Fruit fly (Drosophila melanogaster): ENCODE data around the gene Lkb1.

Lkb1 gene

dm6 chr3R:13686371-13687211 is 10.2 kb downstream of the Lkb1 start, which contains the start of gene omd (continued):
- TF ChIP-seq nerfin-2 (GFP tag; IDR thresholded peaks at IDR 0.05; ENCODE audit: partially characterized antibody) (no peak), jing (GFP tag; optimal IDR thresholded peaks at IDR 0.05) (no peak), sisA (GFP tag; IDR thresholded peaks at IDR 0.05) (no peak), Lhr (GFP tag; optimal IDR thresholded peaks at IDR 0.05) (no peak), Blimp-1 (GFP tag; optimal IDR thresholded peaks at IDR 0.05) (no peak), CG17612 (GFP tag; IDR thresholded peaks at IDR 0.05) (peak; percentile 45; the same call in 1 of the 2 replicates), aop (GFP tag; IDR thresholded peaks at IDR 0.05) (no peak), kah (GFP tag; optimal IDR thresholded peaks at IDR 0.05) (no peak), HLH54F (GFP tag; optimal IDR thresholded peaks at IDR 0.05) (peak; percentile 41), CG2678 (tag; optimal IDR thresholded peaks at IDR 0.05) (no peak), CG9727 (GFP tag; optimal IDR thresholded peaks at IDR 0.05) (peak; percentile 76), da (GFP tag; optimal IDR thresholded peaks at IDR 0.05) (no peak), h (optimal IDR thresholded peaks at IDR 0.05) (no peak), CG7786 (GFP tag; optimal IDR thresholded peaks at IDR 0.05) (peak; percentile 47), CG1603 (tag; optimal IDR thresholded peaks at IDR 0.05) (no peak), slp2 (GFP tag; optimal IDR thresholded peaks at IDR 0.05) (no peak), Ada2b (GFP tag; IDR thresholded peaks at IDR 0.05) (peak; percentile 27; the same call in 1 of the 2 replicates), CG14710 (tag; optimal IDR thresholded peaks at IDR 0.05) (peak; percentile 50), CG32772 (GFP tag; IDR thresholded peaks at IDR 0.05) (peak; percentile 21; the same call in 1 of the 2 replicates), CG15011 (GFP tag; optimal IDR thresholded peaks at IDR 0.05) (peak; percentile 70), psq (GFP tag; optimal IDR thresholded peaks at IDR 0.05) (peak; percentile 61), Dip3 (GFP tag; optimal IDR thresholded peaks at IDR 0.05) (no peak), Poxn (GFP tag; IDR thresholded peaks at IDR 0.05) (peak; percentile 19; the same call in 1 of the 2 replicates), fd102C (GFP tag; optimal IDR thresholded peaks at IDR 0.05) (peak; percentile 41), toy (GFP tag; IDR thresholded peaks at IDR 0.05) (no peak), lmd (GFP tag; IDR thresholded peaks at IDR 0.05) (peak; percentile 26; the same call in 1 of the 2 replicates), Bgb (GFP tag; IDR thresholded peaks at IDR 0.05; ENCODE audit: partially characterized antibody) (0 out of 2 replicates have a peak, but pooled peaks have one; percentile 15), CG9876 (GFP tag; optimal IDR thresholded peaks at IDR 0.05) (peak; percentile 43), CG8944 (GFP tag; optimal IDR thresholded peaks at IDR 0.05) (peak; percentile 69), CG9797 (GFP tag; optimal IDR thresholded peaks at IDR 0.05) (no peak), GATAe (GFP tag; conservative IDR thresholded peaks at IDR 0.05) (no peak), nmo (GFP tag; optimal IDR thresholded peaks at IDR 0.05) (peak; percentile 8), croc (GFP tag; conservative IDR thresholded peaks at IDR 0.05) (peak; percentile 29; the same call in 2 of the 3 replicates), Fer2 (tag; optimal IDR thresholded peaks at IDR 0.05) (no peak), exex (tag; optimal IDR thresholded peaks at IDR 0.05) (peak; percentile 80), CG6765 (GFP tag; optimal IDR thresholded peaks at IDR 0.05) (peak; percentile 64), CG1832 (GFP tag; optimal IDR thresholded peaks at IDR 0.05) (no peak), Rfx (GFP tag; IDR thresholded peaks at IDR 0.05) (peak; percentile 72), bowl (GFP tag; IDR thresholded peaks at IDR 0.05) (no peak), fd96Cb (tag; optimal IDR thresholded peaks at IDR 0.05) (no peak), tap (tag; optimal IDR thresholded peaks at IDR 0.05) (no peak), al (GFP tag; IDR thresholded peaks at IDR 0.05) (peak; percentile 26; the same call in 1 of the 2 replicates), Hmr (GFP tag; optimal IDR thresholded peaks at IDR 0.05) (peak; percentile 83), CG10959 (GFP tag; IDR thresholded peaks at IDR 0.05) (peak; percentile 56; the same call in 1 of the 2 replicates), hbn (GFP tag; IDR thresholded peaks at IDR 0.05; ENCODE audit: partially characterized antibody) (no peak), CG2129 (GFP tag; IDR thresholded peaks at IDR 0.05; ENCODE audit: partially characterized antibody) (no peak), Doc3 (GFP tag; IDR thresholded peaks at IDR 0.05; ENCODE audit: partially characterized antibody) (no peak), Dip2 (GFP tag; IDR thresholded peaks at IDR 0.05) (no peak), slou (GFP tag; optimal IDR thresholded peaks at IDR 0.05) (peak; percentile 38)

Data from whole organism, embryonic.